Worm (Caenorhabditis elegans) whole organism, young adult: ENCODE data around the gene F37H8.5.

Source experiments
- B0019.2 ChIP-seq: fragments of 200-800 bp; sonication (Bioruptor generic); conservative IDR thresholded peaks from 2 replicates; pipeline ENCODE4 v1.3.6; 2022; ENCODE audit warnings: missing genetic modification reagents, missing genetic modification characterization, missing compliant biosample characterization
- B0035.1 ChIP-seq: sonication (generic microtip); optimal IDR thresholded peaks from 2 replicates; lab custom pipeline; 2016; ENCODE audit warnings: missing genetic modification characterization, mild to moderate bottlenecking, missing compliant biosample characterization, missing genotype, missing genetic modification reagents
- B0261.1 ChIP-seq: sonication (generic microtip); optimal IDR thresholded peaks from 2 replicates; lab custom pipeline; 2016; ENCODE audit warnings: mild to moderate bottlenecking, missing genetic modification characterization, moderate library complexity, missing compliant biosample characterization
- C06A6.2 ChIP-seq: fragments of 200-800 bp; sonication (Bioruptor generic); conservative IDR thresholded peaks from 2 replicates; pipeline ENCODE4 v1.3.6; 2022; ENCODE audit warnings: missing genetic modification characterization, missing compliant biosample characterization
- C17E4.6 ChIP-seq: fragments of 200-800 bp; sonication (Bioruptor generic); IDR thresholded peaks from 2 replicates; pipeline ENCODE4 v1.3.6; 2022; ENCODE audit warnings: missing genetic modification reagents, missing genetic modification characterization, missing compliant biosample characterization
- F23B12.7 ChIP-seq: sonication (generic microtip); optimal IDR thresholded peaks from 2 replicates; lab custom pipeline; 2017; ENCODE audit warnings: missing genetic modification characterization, mild to moderate bottlenecking, missing compliant biosample characterization, antibody characterized with exemption, moderate library complexity; ENCODE audit not compliant: insufficient read depth
- F37B4.10 ChIP-seq: fragments of 200-800 bp; sonication (Bioruptor generic); IDR thresholded peaks from 2 replicates; pipeline ENCODE4 v1.3.6; 2022; ENCODE audit warnings: missing genetic modification characterization, missing compliant biosample characterization
- F57A8.1 ChIP-seq: fragments of 200-800 bp; sonication (Bioruptor generic); optimal IDR thresholded peaks from 2 replicates; lab custom pipeline; 2018; ENCODE audit warnings: mild to moderate bottlenecking, missing genetic modification characterization, moderate library complexity, missing compliant biosample characterization
- F57C9.4 ChIP-seq: sonication (generic microtip); optimal IDR thresholded peaks from 2 replicates; lab custom pipeline; 2017; ENCODE audit warnings: mild to moderate bottlenecking, missing genetic modification characterization, missing compliant biosample characterization
- T26A5.8 ChIP-seq: sonication (generic microtip); optimal IDR thresholded peaks from 2 replicates; lab custom pipeline; 2016; ENCODE audit warnings: missing genetic modification characterization, missing compliant biosample characterization
- Y67H2A.10 ChIP-seq: fragments of 200-800 bp; sonication (Bioruptor generic); conservative IDR thresholded peaks from 2 replicates; pipeline ENCODE4 v1.3.6; 2022; ENCODE audit warnings: missing genetic modification reagents, missing genetic modification characterization, missing compliant biosample characterization
- athp-1 ChIP-seq: sonication (generic microtip); optimal IDR thresholded peaks from 2 replicates; lab custom pipeline; 2017; ENCODE audit warnings: mild to moderate bottlenecking, missing genetic modification characterization, missing compliant biosample characterization
- bed-2 ChIP-seq: fragments of 200-800 bp; sonication (Bioruptor generic); IDR thresholded peaks from 2 replicates; pipeline ENCODE4 v1.3.6; 2022; ENCODE audit warnings: missing genetic modification reagents, missing genetic modification characterization, missing compliant biosample characterization
- cebp-1 ChIP-seq, 2 experiments: fragments of 200-800 bp in 1 of 2; sonication (Bioruptor generic) in 1 of 2; sonication (generic microtip) in 1 of 2; IDR thresholded peaks in 1 of 2; optimal IDR thresholded peaks in 1 of 2; 2 replicates each; pipeline versions ENCODE4 v1.3.6 to Lab custom; 2017 to 2022; ENCODE audit warnings: missing compliant biosample characterization in 2 of 2, missing genetic modification characterization in 2 of 2, mild to moderate bottlenecking in 1 of 2, missing genetic modification reagents in 1 of 2, moderate library complexity in 1 of 2
- chd-7 ChIP-seq: sonication (generic microtip); optimal IDR thresholded peaks from 2 replicates; lab custom pipeline; 2016; ENCODE audit warnings: mild to moderate bottlenecking, missing genetic modification characterization, moderate library complexity, missing compliant biosample characterization
- dox-1 ChIP-seq: fragments of 200-800 bp; sonication (Bioruptor generic); IDR thresholded peaks from 2 replicates; pipeline ENCODE4 v1.3.6; 2022; ENCODE audit warnings: missing genetic modification reagents, missing genetic modification characterization, missing compliant biosample characterization
- dpl-1 ChIP-seq: fragments of 150-350 bp; optimal IDR thresholded peaks from 2 replicates; lab custom pipeline; 2014; ENCODE audit warnings: missing biosample characterization, missing genetic modification reagents, missing genetic modification characterization
- egl-18 ChIP-seq: fragments of 200-800 bp; sonication (Bioruptor generic); IDR thresholded peaks from 2 replicates; pipeline ENCODE4 v1.3.6; 2022; ENCODE audit warnings: missing genetic modification reagents, missing genetic modification characterization, missing compliant biosample characterization
- fkh-3 ChIP-seq: sonication (generic microtip); optimal IDR thresholded peaks from 2 replicates; lab custom pipeline; 2016; ENCODE audit warnings: mild to moderate bottlenecking, missing genetic modification characterization, missing compliant biosample characterization
- hlh-26 ChIP-seq: fragments of 200-800 bp; sonication (Bioruptor generic); conservative IDR thresholded peaks from 2 replicates; pipeline ENCODE4 v1.3.6; 2022; ENCODE audit warnings: missing genetic modification reagents, missing genetic modification characterization, missing compliant biosample characterization
- hmg-1.2 ChIP-seq: fragments of 200-800 bp; sonication (Bioruptor generic); IDR thresholded peaks from 2 replicates; pipeline ENCODE4 v1.3.6; 2022; ENCODE audit warnings: missing genetic modification reagents, missing genetic modification characterization, missing compliant biosample characterization
- hmg-20 ChIP-seq: fragments of 200-800 bp; sonication (Bioruptor generic); IDR thresholded peaks from 2 replicates; pipeline ENCODE4 v1.3.6; 2022; ENCODE audit warnings: missing genetic modification reagents, missing genetic modification characterization, missing compliant biosample characterization
- hrde-1 ChIP-seq: sonication (generic microtip); optimal IDR thresholded peaks from 2 replicates; lab custom pipeline; 2016; ENCODE audit warnings: missing genetic modification characterization, mild to moderate bottlenecking, missing compliant biosample characterization, moderate library complexity, missing genotype, missing genetic modification reagents, borderline replicate concordance
- hsf-1 ChIP-seq: fragments of 200-800 bp; sonication (Bioruptor generic); IDR thresholded peaks from 2 replicates; pipeline ENCODE4 v1.3.6; 2022; ENCODE audit warnings: missing genetic modification reagents, missing genetic modification characterization, missing compliant biosample characterization
- lag-1 ChIP-seq: fragments of 200-800 bp; sonication (Bioruptor generic); IDR thresholded peaks from 2 replicates; pipeline ENCODE4 v1.3.6; 2022; ENCODE audit warnings: missing genetic modification reagents, missing genetic modification characterization, missing compliant biosample characterization
- lin-35 ChIP-seq, 3 experiments: fragments of 150-350 bp in 2 of 3; sonication (generic microtip) in 1 of 3; optimal IDR thresholded peaks; 2 replicates each; lab custom pipeline; 2014 to 2018; ENCODE audit warnings: missing biosample characterization in 3 of 3, missing genetic modification characterization in 3 of 3, missing genetic modification reagents in 3 of 3
- lin-54 ChIP-seq: fragments of 200-800 bp; sonication (Bioruptor generic); optimal IDR thresholded peaks from 2 replicates; lab custom pipeline; 2018; ENCODE audit warnings: mild to moderate bottlenecking, missing genetic modification characterization, missing compliant biosample characterization
- madf-10 ChIP-seq: sonication (generic microtip); optimal IDR thresholded peaks from 2 replicates; lab custom pipeline; 2016; ENCODE audit warnings: mild to moderate bottlenecking, missing genetic modification characterization, missing compliant biosample characterization
- mcd-1 ChIP-seq: fragments of 200-800 bp; sonication (Bioruptor generic); IDR thresholded peaks from 2 replicates; pipeline ENCODE4 v1.3.6; 2022; ENCODE audit warnings: missing genetic modification reagents, missing genetic modification characterization, missing compliant biosample characterization
- mel-28 ChIP-seq: sonication (generic microtip); optimal IDR thresholded peaks from 2 replicates; lab custom pipeline; 2016; ENCODE audit warnings: borderline replicate concordance, mild to moderate bottlenecking, missing genetic modification characterization, missing compliant biosample characterization
- nfya-1 ChIP-seq: sonication (generic microtip); optimal IDR thresholded peaks from 2 replicates; lab custom pipeline; 2017; ENCODE audit warnings: antibody characterized with exemption, missing compliant biosample characterization, missing genetic modification characterization, borderline replicate concordance; ENCODE audit not compliant: insufficient read depth
- nfyb-1 ChIP-seq: fragments of 200-800 bp; sonication (Bioruptor generic); IDR thresholded peaks from 2 replicates; pipeline ENCODE4 v1.3.6; 2022; ENCODE audit warnings: missing genetic modification reagents, missing genetic modification characterization, missing compliant biosample characterization
- nhr-120 ChIP-seq: fragments of 200-800 bp; sonication (Bioruptor generic); IDR thresholded peaks from 2 replicates; pipeline ENCODE4 v1.3.6; 2022; ENCODE audit warnings: missing genetic modification characterization, missing compliant biosample characterization
- nhr-179 ChIP-seq: sonication (generic microtip); optimal IDR thresholded peaks from 2 replicates; lab custom pipeline; 2016; ENCODE audit warnings: mild to moderate bottlenecking, missing genetic modification characterization, missing compliant biosample characterization
- nhr-27 ChIP-seq: fragments of 200-800 bp; sonication (Bioruptor generic); optimal IDR thresholded peaks from 2 replicates; lab custom pipeline; 2018; ENCODE audit warnings: mild to moderate bottlenecking, missing genetic modification characterization, moderate library complexity, missing compliant biosample characterization
- nhr-80 ChIP-seq: sonication (generic microtip); optimal IDR thresholded peaks from 2 replicates; lab custom pipeline; 2016; ENCODE audit warnings: missing genetic modification characterization, missing compliant biosample characterization
- nhr-90 ChIP-seq: sonication (generic microtip); optimal IDR thresholded peaks from 2 replicates; lab custom pipeline; 2016; ENCODE audit warnings: missing genotype, mild to moderate bottlenecking, missing genetic modification characterization, missing compliant biosample characterization
- pha-4 ChIP-seq: fragments of 150-350 bp; sonication (generic microtip); optimal IDR thresholded peaks from 2 replicates; lab custom pipeline; 2014; ENCODE audit warnings: missing biosample characterization, missing genetic modification reagents, missing genetic modification characterization
- sea-2 ChIP-seq: fragments of 200-800 bp; sonication (Bioruptor generic); IDR thresholded peaks from 2 replicates; pipeline ENCODE4 v1.3.6; 2022; ENCODE audit warnings: missing genetic modification characterization, missing compliant biosample characterization
- snpc-1.3 ChIP-seq: sonication (generic microtip); optimal IDR thresholded peaks from 2 replicates; lab custom pipeline; 2017; ENCODE audit warnings: missing genetic modification characterization, mild to moderate bottlenecking, missing compliant biosample characterization, antibody characterized with exemption, moderate library complexity, missing genotype, missing genetic modification reagents; ENCODE audit not compliant: insufficient read depth
- snpc-3.4 ChIP-seq: sonication (generic microtip); optimal IDR thresholded peaks from 2 replicates; lab custom pipeline; 2017; ENCODE audit warnings: missing genetic modification characterization, mild to moderate bottlenecking, missing compliant biosample characterization, antibody characterized with exemption, moderate library complexity, missing genotype, missing genetic modification reagents
- somi-1 ChIP-seq: fragments of 200-800 bp; sonication (Bioruptor generic); optimal IDR thresholded peaks from 2 replicates; lab custom pipeline; 2018; ENCODE audit warnings: mild to moderate bottlenecking, missing genetic modification characterization, missing compliant biosample characterization
- tbx-9 ChIP-seq: sonication (generic microtip); optimal IDR thresholded peaks from 2 replicates; lab custom pipeline; 2016; ENCODE audit warnings: borderline replicate concordance, missing genetic modification characterization, inconsistent platforms, missing compliant biosample characterization
- tlf-1 ChIP-seq: fragments of 200-800 bp; sonication (Bioruptor generic); optimal IDR thresholded peaks from 2 replicates; lab custom pipeline; 2018; ENCODE audit warnings: mild to moderate bottlenecking, missing genetic modification characterization, missing compliant biosample characterization
- zfh-2 ChIP-seq: fragments of 200-800 bp; sonication (Bioruptor generic); conservative IDR thresholded peaks from 2 replicates; pipeline ENCODE4 v1.3.6; 2022; ENCODE audit warnings: missing genetic modification reagents, missing genetic modification characterization, missing compliant biosample characterization
- ztf-18 ChIP-seq: sonication (generic microtip); optimal IDR thresholded peaks from 2 replicates; lab custom pipeline; 2016; ENCODE audit warnings: missing genotype, mild to moderate bottlenecking, missing genetic modification characterization, missing compliant biosample characterization
- ztf-25 ChIP-seq: fragments of 200-800 bp; sonication (Bioruptor generic); IDR thresholded peaks from 2 replicates; pipeline ENCODE4 v1.3.6; 2022; ENCODE audit warnings: missing genetic modification reagents, missing genetic modification characterization, missing compliant biosample characterization

F37H8.5 gene

DNA sequence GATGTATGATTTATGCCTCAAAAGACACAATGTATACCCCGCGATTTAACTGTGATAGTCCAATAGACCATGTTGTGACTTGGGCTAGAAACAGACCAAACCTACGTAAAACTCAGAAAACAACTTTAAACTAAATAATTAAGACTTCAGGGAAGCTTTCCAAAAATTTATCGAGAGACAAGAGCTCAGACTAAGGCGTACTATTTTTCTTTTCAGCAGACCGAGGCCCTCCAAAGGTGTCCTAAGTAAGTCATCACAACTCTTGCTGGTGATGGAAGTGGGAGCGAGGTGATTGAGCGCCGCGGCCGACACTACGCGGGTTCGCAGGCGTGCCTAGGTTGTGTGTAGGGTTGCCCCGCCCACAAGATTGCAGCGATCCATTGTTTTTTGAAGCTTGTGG lies 21.0 kb upstream of the F37H8.5 start (continued):
- TF ChIP-seq bed-2 (GFP tag; lab: Robert Waterston, UW) = peak; percentile 83
- peak; percentile 48 for TF ChIP-seq somi-1 (GFP tag; lab: Kevin White, UChicago)
- no peak for TF ChIP-seq nhr-120
- peak; percentile 28; the same call in 1 of the 2 replicates for TF ChIP-seq C06A6.2
- TF ChIP-seq F23B12.7 = peak; percentile 82
- no peak for TF ChIP-seq F57A8.1
- TF ChIP-seq nhr-27 (tag; lab: Kevin White, UChicago) = no peak
- TF ChIP-seq chd-7 (tag; lab: Kevin White, UChicago) = peak; percentile 29
- TF ChIP-seq B0019.2 (GFP tag; lab: Robert Waterston, UW) = peak; percentile 82
- no peak for TF ChIP-seq sea-2
- TF ChIP-seq tbx-9 (tag; lab: Kevin White, UChicago) = no peak
- TF ChIP-seq lin-54 (GFP tag; lab: Kevin White, UChicago) = peak; percentile 72
- peak; percentile 84 for TF ChIP-seq hrde-1 (tag; lab: Kevin White, UChicago)
- TF ChIP-seq nhr-80 = peak; percentile 1
- TF ChIP-seq cebp-1 (GFP tag; IDR thresholded peaks at IDR 0.05; lab: Robert Waterston, UW) = no peak
- peak; percentile 56 for TF ChIP-seq cebp-1 (tag; optimal IDR thresholded peaks at IDR 0.05; lab: Kevin White, UChicago)
- TF ChIP-seq mcd-1 (GFP tag; lab: Robert Waterston, UW) = peak; percentile 90
- TF ChIP-seq dpl-1 = peak; percentile 7
- 0 out of 2 replicates have a peak, but pooled peaks have one; percentile 66 for TF ChIP-seq C17E4.6
- TF ChIP-seq T26A5.8 (tag; lab: Kevin White, UChicago) = peak; percentile 58
- peak; percentile 94 for TF ChIP-seq snpc-1.3
- no peak for TF ChIP-seq nfya-1
- peak; percentile 61 for TF ChIP-seq tlf-1
- TF ChIP-seq madf-10 (tag; lab: Kevin White, UChicago) = peak; percentile 32
- TF ChIP-seq nhr-90 (tag; lab: Kevin White, UChicago) = no peak
- no peak for TF ChIP-seq pha-4 (tag; lab: Kevin White, UChicago)
- TF ChIP-seq zfh-2 (GFP tag; lab: Robert Waterston, UW) = peak; percentile 90
- TF ChIP-seq B0261.1 (tag; lab: Kevin White, UChicago) = peak; percentile 40
- peak; percentile 69; the same call in 1 of the 2 replicates for TF ChIP-seq hsf-1 (GFP tag; lab: Robert Waterston, UW)
- TF ChIP-seq lag-1 = no peak
- TF ChIP-seq hmg-1.2 = peak; percentile 95
- peak; percentile 57 for TF ChIP-seq ztf-18 (tag; lab: Kevin White, UChicago)
- TF ChIP-seq fkh-3 (tag; lab: Kevin White, UChicago) = no peak
- TF ChIP-seq hlh-26 (GFP tag; lab: Robert Waterston, UW) = no peak
- TF ChIP-seq B0035.1 (tag; lab: Kevin White, UChicago) = no peak
- TF ChIP-seq F37B4.10 (GFP tag; lab: Robert Waterston, UW) = no peak
- peak; percentile 89; the same call in 1 of the 2 replicates for TF ChIP-seq nfyb-1
- TF ChIP-seq Y67H2A.10 (GFP tag; lab: Robert Waterston, UW) = no peak
- TF ChIP-seq hmg-20 (GFP tag; lab: Robert Waterston, UW) = peak; percentile 61; the same call in 1 of the 2 replicates
- TF ChIP-seq snpc-3.4 = peak; percentile 98
- no peak for TF ChIP-seq F57C9.4
- peak; percentile 78 for TF ChIP-seq athp-1 (tag; lab: Kevin White, UChicago)
- TF ChIP-seq egl-18 (GFP tag; lab: Robert Waterston, UW) = no peak
- no peak for TF ChIP-seq nhr-179
- TF ChIP-seq dox-1 (GFP tag; lab: Robert Waterston, UW) = peak; percentile 91
- peak in 1 of 3 experiments; percentile 32 for TF ChIP-seq lin-35 (GFP tag; optimal IDR thresholded peaks at IDR 0.05; lab: Kevin White, UChicago)
- 0 out of 2 replicates have a peak, but pooled peaks have one; percentile 75 for TF ChIP-seq ztf-25
- TF ChIP-seq mel-28 (tag; lab: Kevin White, UChicago) = no peak
